Worm (Caenorhabditis elegans) whole organism, L3 larva: ENCODE data around the gene str-112.

Experiments used
- elt-3 ChIP-seq, 3 experiments: fragments of 150-350 bp in 1 of 3; sonication (generic microtip) in 2 of 3; optimal IDR thresholded peaks; 2 replicates in 2 of 3; 4 replicates in 1 of 3; lab custom pipeline; 2014 to 2017; ENCODE audit warnings: missing biosample characterization in 3 of 3, missing genetic modification characterization in 3 of 3
- nhr-237 ChIP-seq: fragments of 150-350 bp; optimal IDR thresholded peaks from 2 replicates; lab custom pipeline; 2014; ENCODE audit warnings: missing biosample characterization, missing genetic modification characterization
- snpc-4 ChIP-seq: fragments of 150-350 bp; optimal IDR thresholded peaks from 2 replicates; lab custom pipeline; 2014; ENCODE audit warnings: missing biosample characterization, missing genetic modification characterization

DNA sequence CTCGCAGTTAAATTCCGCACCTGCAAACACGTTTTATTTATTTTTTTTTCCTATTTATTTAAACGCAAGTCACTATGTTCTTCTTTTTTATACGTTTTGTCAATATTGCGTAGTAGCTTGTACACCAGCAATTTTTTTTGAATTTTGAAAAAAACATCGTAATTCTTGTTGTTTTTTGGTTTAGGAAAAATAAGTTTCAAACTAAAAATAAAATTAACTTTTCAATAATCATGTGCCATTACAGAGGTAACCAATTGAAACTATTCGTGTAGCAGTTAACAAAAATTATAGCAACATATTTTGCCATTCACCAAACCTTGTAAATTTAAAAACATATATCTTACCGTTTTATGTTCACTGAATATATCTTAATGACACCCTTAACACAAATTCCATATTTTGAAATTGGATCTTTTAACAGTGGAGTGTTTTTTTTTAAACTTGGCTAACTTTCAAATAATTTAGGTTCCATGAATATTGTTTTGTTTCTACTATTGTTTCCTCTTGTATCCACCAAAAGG is 15.0 kb downstream of the str-112 start, which contains the start of gene lmd-5:
- TF ChIP-seq elt-3 (tag; optimal IDR thresholded peaks at IDR 0.05; lab: Kevin White, UChicago): no peak
- no peak for TF ChIP-seq nhr-237 (tag; lab: Kevin White, UChicago)
- TF ChIP-seq snpc-4 (tag; lab: Kevin White, UChicago): no peak
